Worm (Caenorhabditis elegans): ENCODE measurements around the gene srt-49.
A peak's percentile ranks its signal among the peaks of the same experiment; 100 is the strongest.

The srt-49 gene

DNA sequence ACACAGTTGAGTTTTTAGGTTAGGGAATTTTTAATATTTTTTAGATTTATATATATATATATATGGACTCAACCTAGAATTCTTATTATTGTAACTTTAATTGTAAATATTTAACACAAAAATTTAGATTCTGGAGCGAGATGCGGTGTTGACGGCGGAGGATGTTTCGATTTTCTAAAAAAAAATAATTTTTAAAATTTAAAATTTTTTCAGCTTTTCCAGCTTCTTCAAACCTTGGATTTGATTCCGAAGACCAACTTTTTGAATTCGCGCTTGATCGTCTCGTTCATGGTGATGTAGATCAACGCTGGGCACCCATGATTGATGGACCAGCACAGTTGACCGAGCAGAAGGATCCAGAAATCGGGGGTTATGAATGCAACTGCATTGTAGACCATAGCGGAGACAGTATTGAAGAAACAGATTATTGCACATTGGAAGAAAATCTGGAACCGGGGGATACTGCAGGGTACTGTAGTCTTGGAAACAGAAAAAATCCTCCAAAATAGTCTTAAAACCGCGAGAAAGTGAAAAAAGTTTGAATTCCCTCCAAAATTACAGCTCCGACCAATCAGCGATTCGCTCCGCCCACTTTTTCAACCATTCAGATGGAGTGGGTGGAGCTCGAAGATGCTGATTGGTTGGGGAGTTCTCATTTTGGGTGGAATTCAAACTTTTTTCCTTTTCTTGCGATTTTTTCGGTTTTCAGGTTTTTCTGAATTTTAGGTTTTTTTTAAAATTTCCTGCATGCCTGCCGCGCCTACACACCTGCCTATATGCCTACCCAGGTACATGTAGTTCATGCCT, 48.7 kb downstream of the srt-49 start:
- no peak for TF ChIP-seq C08G9.2 (tag; optimal IDR thresholded peaks at IDR 0.05)
- TF ChIP-seq nfya-1 (tag; optimal IDR thresholded peaks at IDR 0.05), result peak; percentile 98

DNA sequence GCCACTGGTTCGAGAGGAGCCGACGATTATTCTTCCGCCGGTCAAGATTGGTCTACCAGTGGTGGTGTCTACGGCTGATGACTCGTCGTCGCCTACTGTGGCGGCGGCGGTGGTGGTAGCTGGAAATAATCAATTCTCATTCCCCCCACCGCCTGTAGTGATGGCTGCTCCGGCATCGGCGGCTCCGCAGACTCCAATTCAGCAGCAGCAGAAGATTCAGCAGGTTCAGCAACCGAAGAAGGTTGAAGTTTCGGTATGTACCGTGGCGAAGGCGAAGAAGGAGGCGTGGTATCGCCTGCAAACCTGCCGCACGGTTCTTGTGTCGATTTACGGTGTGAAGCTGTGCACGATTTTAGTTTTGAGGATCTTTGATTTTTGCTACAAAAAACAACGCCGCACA, 52.0 kb downstream of the srt-49 start:
- TF ChIP-seq Y22D7AL.16 (tag; optimal IDR thresholded peaks at IDR 0.05) (no peak), K02D7.2 (tag; optimal IDR thresholded peaks at IDR 0.05) (no peak), eyg-1 (tag; optimal IDR thresholded peaks at IDR 0.05) (no peak), ceh-45 (GFP tag; IDR thresholded peaks at IDR 0.05) (no peak), T23F11.4 (GFP tag; optimal IDR thresholded peaks at IDR 0.05) (no peak), lin-11 (tag; optimal IDR thresholded peaks at IDR 0.05) (no peak), madf-2 (tag; optimal IDR thresholded peaks at IDR 0.05) (no peak), mec-3 (tag; optimal IDR thresholded peaks at IDR 0.05; ENCODE audit: borderline replicate concordance) (no peak), hlh-8 (tag; optimal IDR thresholded peaks at IDR 0.05) (no peak), unc-3 (GFP tag; conservative IDR thresholded peaks at IDR 0.05) (no peak), unc-3 (tag; optimal IDR thresholded peaks at IDR 0.05) (no peak), dve-1 (tag; optimal IDR thresholded peaks at IDR 0.05) (no peak)

Measured in whole organism, late embryonic.